Worm (Caenorhabditis elegans) whole organism, early embryonic: ENCODE data around the gene Y54F10AM.8.

Source experiments
- B0310.2 ChIP-seq: sonication (generic microtip); optimal IDR thresholded peaks from 2 replicates; lab custom pipeline; 2016; ENCODE audit warnings: mild to moderate bottlenecking, missing genetic modification characterization, missing compliant biosample characterization
- F13C5.2 ChIP-seq: sonication (generic microtip); optimal IDR thresholded peaks from 2 replicates; lab custom pipeline; 2017; ENCODE audit warnings: mild to moderate bottlenecking, missing genetic modification characterization, inconsistent platforms, missing compliant biosample characterization
- aly-1 ChIP-seq: sonication (generic microtip); optimal IDR thresholded peaks from 2 replicates; lab custom pipeline; 2016; ENCODE audit warnings: missing genetic modification characterization, missing compliant biosample characterization
- ama-1 ChIP-seq: fragments of 150-350 bp; optimal IDR thresholded peaks from 2 replicates; lab custom pipeline; 2014
- ceh-13 ChIP-seq: fragments of 200-800 bp; sonication (Bioruptor generic); optimal IDR thresholded peaks from 2 replicates; lab custom pipeline; 2018; ENCODE audit warnings: mild to moderate bottlenecking, missing genetic modification characterization, missing compliant biosample characterization
- ceh-36 ChIP-seq: sonication (generic microtip); optimal IDR thresholded peaks from 2 replicates; lab custom pipeline; 2016; ENCODE audit warnings: missing genetic modification characterization, inconsistent platforms, missing compliant biosample characterization
- ets-7 ChIP-seq: sonication (generic microtip); optimal IDR thresholded peaks from 2 replicates; lab custom pipeline; 2016; ENCODE audit warnings: missing genotype, missing genetic modification characterization, missing compliant biosample characterization
- flt-1 ChIP-seq: fragments of 200-800 bp; sonication (Bioruptor generic); IDR thresholded peaks from 2 replicates; pipeline ENCODE4 v1.3.6; 2022; ENCODE audit warnings: missing genetic modification characterization, missing compliant biosample characterization
- hmbx-1 ChIP-seq: sonication (generic microtip); optimal IDR thresholded peaks from 2 replicates; lab custom pipeline; 2016; ENCODE audit warnings: mild to moderate bottlenecking, missing genetic modification characterization, missing compliant biosample characterization
- hmg-4 ChIP-seq: fragments of 200-800 bp; sonication (Bioruptor generic); optimal IDR thresholded peaks from 2 replicates; lab custom pipeline; 2018; ENCODE audit warnings: mild to moderate bottlenecking, missing genetic modification characterization, missing compliant biosample characterization
- hnd-1 ChIP-seq: sonication (generic microtip); optimal IDR thresholded peaks from 2 replicates; lab custom pipeline; 2016; ENCODE audit warnings: missing genetic modification characterization, missing compliant biosample characterization
- pes-1 ChIP-seq: fragments of 200-800 bp; sonication (Bioruptor generic); IDR thresholded peaks from 2 replicates; pipeline ENCODE4 v1.3.6; 2022; ENCODE audit warnings: missing genetic modification reagents, missing genetic modification characterization, missing compliant biosample characterization
- scrt-1 ChIP-seq: fragments of 200-800 bp; sonication (Bioruptor generic); IDR thresholded peaks from 2 replicates; pipeline ENCODE4 v1.3.6; 2022; ENCODE audit warnings: missing genetic modification characterization, missing compliant biosample characterization
- sea-1 ChIP-seq: fragments of 200-800 bp; sonication (Bioruptor generic); conservative IDR thresholded peaks from 2 replicates; pipeline ENCODE4 v1.3.6; 2022; ENCODE audit warnings: missing genetic modification characterization, missing compliant biosample characterization
- tbx-11 ChIP-seq: fragments of 200-800 bp; sonication (Bioruptor generic); IDR thresholded peaks from 2 replicates; pipeline ENCODE4 v1.3.6; 2022; ENCODE audit warnings: missing genetic modification characterization, missing compliant biosample characterization
- tbx-37 ChIP-seq: fragments of 200-800 bp; sonication (Bioruptor generic); conservative IDR thresholded peaks from 2 replicates; pipeline ENCODE4 v1.3.6; 2022; ENCODE audit warnings: missing genetic modification reagents, missing genetic modification characterization, missing compliant biosample characterization
- tra-4 ChIP-seq: sonication (generic microtip); optimal IDR thresholded peaks from 2 replicates; lab custom pipeline; 2017; ENCODE audit warnings: missing genetic modification characterization, missing compliant biosample characterization

The Y54F10AM.8 gene

DNA sequence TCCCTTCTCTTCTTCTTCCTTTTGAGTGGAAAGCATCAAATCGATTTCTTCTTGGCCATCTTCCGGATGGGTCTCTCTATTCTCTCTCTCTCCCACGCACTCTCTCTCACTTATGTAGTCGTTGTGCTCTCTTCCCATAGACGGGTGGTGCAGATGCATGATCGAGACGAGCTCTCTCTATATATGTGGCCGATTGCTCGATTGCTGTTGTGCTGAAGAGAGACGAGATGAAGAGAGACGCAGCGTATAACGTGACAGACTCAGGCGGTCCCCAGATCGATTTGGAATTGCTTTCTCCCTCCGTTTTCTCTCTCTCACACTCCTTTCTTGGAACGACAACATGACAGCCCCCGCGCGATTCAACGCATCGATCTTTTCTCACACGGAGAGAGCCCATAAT is 24.9 kb upstream of the Y54F10AM.8 start:
- TF ChIP-seq hmbx-1 (tag; lab: Kevin White, UChicago) (no peak), ceh-36 (peak; percentile 26), ets-7 (tag; lab: Kevin White, UChicago) (peak; percentile 64), sea-1 (0 out of 2 replicates have a peak, but pooled peaks have one; percentile 6)

DNA sequence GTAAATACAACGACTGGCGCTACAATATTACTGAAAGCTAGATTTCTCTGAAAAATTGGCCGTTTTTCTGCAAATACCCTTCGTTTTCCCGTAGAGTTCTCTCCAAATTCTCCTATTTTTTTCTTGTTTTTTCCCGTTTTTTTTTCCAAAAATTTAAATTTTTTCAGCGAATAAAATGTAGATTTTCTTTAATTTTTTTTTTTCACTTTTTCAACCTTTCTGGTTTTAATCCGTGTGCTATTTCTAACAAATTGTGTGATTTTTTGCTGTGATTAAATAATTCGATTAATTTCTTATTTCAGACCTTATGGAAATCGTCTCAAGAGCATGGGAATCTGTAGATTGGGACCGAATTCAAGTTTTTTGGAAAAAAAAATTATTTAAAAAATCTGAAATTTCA is 22.5 kb upstream of the Y54F10AM.8 start, which contains the start of gene cone-1:
Gene cone-1 (plus strand): TSS at position 301 of the 400 bp plus-strand sequence.
- TF ChIP-seq B0310.2 (tag; lab: Kevin White, UChicago) (no peak), ceh-13 (GFP tag; lab: Kevin White, UChicago) (no peak), sea-1 (no peak), scrt-1 (GFP tag; lab: Robert Waterston, UW) (no peak), hmbx-1 (tag; lab: Kevin White, UChicago) (no peak), hmg-4 (GFP tag; lab: Kevin White, UChicago) (no peak), pes-1 (GFP tag; lab: Robert Waterston, UW) (no peak), F13C5.2 (no peak), ceh-36 (no peak), ets-7 (tag; lab: Kevin White, UChicago) (no peak), tbx-37 (GFP tag; lab: Robert Waterston, UW) (no peak), aly-1 (tag; lab: Kevin White, UChicago) (no peak), flt-1 (no peak), hnd-1 (tag; lab: Kevin White, UChicago) (no peak), ama-1 (lab: Kevin White, UChicago) (no peak), tbx-11 (GFP tag; lab: Robert Waterston, UW) (no peak), tra-4 (tag; lab: Kevin White, UChicago) (no peak)

- TF ChIP-seq tbx-11 (GFP tag; lab: Robert Waterston, UW) (no peak), scrt-1 (GFP tag; lab: Robert Waterston, UW) (no peak), flt-1 (no peak; the same call in 1 of the 2 replicates), ama-1 (lab: Kevin White, UChicago) (no peak), tbx-37 (GFP tag; lab: Robert Waterston, UW) (no peak), F13C5.2 (peak; percentile 35), hmbx-1 (tag; lab: Kevin White, UChicago) (no peak), hnd-1 (tag; lab: Kevin White, UChicago) (no peak), pes-1 (GFP tag; lab: Robert Waterston, UW) (no peak), ceh-36 (no peak), tra-4 (tag; lab: Kevin White, UChicago) (no peak), B0310.2 (tag; lab: Kevin White, UChicago) (no peak), hmg-4 (GFP tag; lab: Kevin White, UChicago) (peak; percentile 32), aly-1 (tag; lab: Kevin White, UChicago) (no peak), sea-1 (no peak)
These were observed 20.9 kb upstream of the Y54F10AM.8 start, which contains the start of the genes Y54F10AM.15, rbc-2 and ndua-8 for ce11 chrIII:2528621-2529113. Y54F10AM.15 (minus strand) TSS chrIII:2528679. rbc-2 (minus strand) TSS chrIII:2528689. ndua-8 (plus strand) TSS chrIII:2529063.

DNA sequence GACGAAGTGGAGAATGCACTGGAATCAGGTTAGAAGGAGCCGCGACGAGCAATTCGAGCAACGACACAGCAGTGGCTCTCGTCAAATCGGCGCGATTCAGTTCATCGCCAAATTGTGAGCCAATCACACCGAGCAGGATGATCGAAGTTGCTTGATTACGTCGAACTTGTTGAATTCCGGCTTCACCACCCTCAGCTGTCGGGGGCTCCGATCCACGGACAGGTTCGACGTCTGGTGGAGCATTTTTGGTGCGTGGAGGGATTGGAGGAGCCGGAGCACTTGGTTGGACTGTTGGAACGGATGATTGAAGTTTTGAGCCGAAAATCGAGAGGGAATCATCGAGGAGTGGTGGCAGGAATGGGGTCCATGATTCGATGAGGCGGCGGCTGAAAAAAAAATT is 7.7 kb upstream of the Y54F10AM.8 start:
- TF ChIP-seq aly-1 (tag; lab: Kevin White, UChicago), result no peak
- no peak for TF ChIP-seq ets-7 (tag; lab: Kevin White, UChicago)
- TF ChIP-seq pes-1 (GFP tag; lab: Robert Waterston, UW), result no peak
- TF ChIP-seq hmbx-1 (tag; lab: Kevin White, UChicago), result no peak
- TF ChIP-seq hnd-1 (tag; lab: Kevin White, UChicago), result no peak
- TF ChIP-seq flt-1, result no peak
- no peak for TF ChIP-seq tbx-11 (GFP tag; lab: Robert Waterston, UW)
- no peak for TF ChIP-seq tra-4 (tag; lab: Kevin White, UChicago)
- TF ChIP-seq ceh-36, result no peak
- TF ChIP-seq B0310.2 (tag; lab: Kevin White, UChicago), result no peak
- no peak for TF ChIP-seq tbx-37 (GFP tag; lab: Robert Waterston, UW)

ce11 chrIII:2508518-2508917 is 746 bp upstream of the Y54F10AM.8 start, which contains the start of gene Y54F10AM.6:
Y54F10AM.6 (plus strand) TSS chrIII:2508818.
- no peak for TF ChIP-seq hmbx-1 (tag; lab: Kevin White, UChicago)
- no peak for TF ChIP-seq pes-1 (GFP tag; lab: Robert Waterston, UW)
- TF ChIP-seq tra-4 (tag; lab: Kevin White, UChicago), result no peak
- no peak for TF ChIP-seq aly-1 (tag; lab: Kevin White, UChicago)
- no peak for TF ChIP-seq ama-1 (lab: Kevin White, UChicago)
- TF ChIP-seq F13C5.2, result no peak
- no peak for TF ChIP-seq ets-7 (tag; lab: Kevin White, UChicago)
- TF ChIP-seq ceh-36, result no peak
- TF ChIP-seq hnd-1 (tag; lab: Kevin White, UChicago), result no peak
- TF ChIP-seq tbx-37 (GFP tag; lab: Robert Waterston, UW), result no peak
- no peak for TF ChIP-seq B0310.2 (tag; lab: Kevin White, UChicago)
- no peak for TF ChIP-seq scrt-1 (GFP tag; lab: Robert Waterston, UW)
- TF ChIP-seq tbx-11 (GFP tag; lab: Robert Waterston, UW), result no peak

- TF ChIP-seq ets-7 (tag; lab: Kevin White, UChicago) (no peak), aly-1 (tag; lab: Kevin White, UChicago) (no peak), hnd-1 (tag; lab: Kevin White, UChicago) (no peak), hmg-4 (GFP tag; lab: Kevin White, UChicago) (no peak)
These were observed 1.3 kb downstream of the Y54F10AM.8 start for ce11 chrIII:2506463-2506862.

ce11 chrIII:2501377-2502019 is 6.3 kb downstream of the Y54F10AM.8 start:
- peak; percentile 38; the same call in 1 of the 2 replicates for TF ChIP-seq pes-1 (GFP tag; lab: Robert Waterston, UW)
